Fruit fly (Drosophila melanogaster) whole organism, pupa: ENCODE results near the gene siz.

Source experiments
- CG10348 ChIP-seq: fragments of 200-800 bp; sonication (Bioruptor generic); IDR thresholded peaks from 2 replicates; pipeline ENCODE4 v1.3.6; 2022; ENCODE audit warnings: missing biosample characterization, missing genetic modification characterization
- CG12605 ChIP-seq: fragments of 200-800 bp; sonication (Bioruptor generic); IDR thresholded peaks from 2 replicates; pipeline ENCODE4 v1.3.6; 2022; ENCODE audit warnings: missing biosample characterization, missing genetic modification characterization
- CG13204 ChIP-seq: fragments of 200-800 bp; sonication (Bioruptor generic); optimal IDR thresholded peaks from 2 replicates; lab custom pipeline; 2018; ENCODE audit warnings: missing biosample characterization, mild to moderate bottlenecking, missing genetic modification characterization, moderate library complexity
- CG14655 ChIP-seq: fragments of 200-800 bp; sonication (Bioruptor generic); optimal IDR thresholded peaks from 3 replicates; lab custom pipeline; 2017; ENCODE audit warnings: mild to moderate bottlenecking, missing biosample characterization, missing genetic modification reagents, missing genetic modification characterization
- CG15710 ChIP-seq: fragments of 200-800 bp; sonication (Bioruptor generic); optimal IDR thresholded peaks from 2 replicates; lab custom pipeline; 2018; ENCODE audit warnings: missing biosample characterization, mild to moderate bottlenecking, missing genetic modification characterization, moderate library complexity
- CG17806 ChIP-seq: fragments of 200-800 bp; sonication (Bioruptor generic); optimal IDR thresholded peaks from 2 replicates; lab custom pipeline; 2018; ENCODE audit warnings: missing biosample characterization, mild to moderate bottlenecking, missing genetic modification characterization, moderate library complexity
- CG34367 ChIP-seq: fragments of 200-800 bp; sonication (Bioruptor generic); optimal IDR thresholded peaks from 2 replicates; lab custom pipeline; 2018; ENCODE audit warnings: missing biosample characterization, mild to moderate bottlenecking, missing genetic modification characterization
- CG8159 ChIP-seq: fragments of 200-800 bp; sonication (Bioruptor generic); optimal IDR thresholded peaks from 3 replicates; lab custom pipeline; 2018; ENCODE audit warnings: missing biosample characterization, mild to moderate bottlenecking, missing genetic modification characterization, moderate library complexity
- CG8301 ChIP-seq: fragments of 200-800 bp; sonication (Bioruptor generic); optimal IDR thresholded peaks from 2 replicates; lab custom pipeline; 2018; ENCODE audit warnings: missing biosample characterization, mild to moderate bottlenecking, missing genetic modification characterization
- D1 ChIP-seq: fragments of 200-800 bp; sonication (Bioruptor generic); optimal IDR thresholded peaks from 2 replicates; lab custom pipeline; 2018; ENCODE audit warnings: missing biosample characterization, mild to moderate bottlenecking, missing genetic modification characterization, moderate library complexity
- EcR ChIP-seq: fragments of 200-800 bp; sonication (Bioruptor generic); optimal IDR thresholded peaks from 3 replicates; lab custom pipeline; 2019; ENCODE audit warnings: missing biosample characterization, missing genetic modification characterization, mild to moderate bottlenecking, moderate library complexity, missing genetic modification reagents
- Ets98B ChIP-seq: fragments of 200-800 bp; sonication (Bioruptor generic); IDR thresholded peaks from 2 replicates; pipeline ENCODE4 v1.3.6; 2022; ENCODE audit warnings: missing biosample characterization, missing genetic modification characterization
- Pif1A ChIP-seq: fragments of 200-800 bp; sonication (Bioruptor generic); optimal IDR thresholded peaks from 3 replicates; lab custom pipeline; 2016; ENCODE audit warnings: missing biosample characterization, missing genetic modification characterization
- Pif1B ChIP-seq: fragments of 200-800 bp; sonication (Bioruptor generic); optimal IDR thresholded peaks from 3 replicates; lab custom pipeline; 2016; ENCODE audit warnings: missing biosample characterization, missing genetic modification characterization

DNA sequence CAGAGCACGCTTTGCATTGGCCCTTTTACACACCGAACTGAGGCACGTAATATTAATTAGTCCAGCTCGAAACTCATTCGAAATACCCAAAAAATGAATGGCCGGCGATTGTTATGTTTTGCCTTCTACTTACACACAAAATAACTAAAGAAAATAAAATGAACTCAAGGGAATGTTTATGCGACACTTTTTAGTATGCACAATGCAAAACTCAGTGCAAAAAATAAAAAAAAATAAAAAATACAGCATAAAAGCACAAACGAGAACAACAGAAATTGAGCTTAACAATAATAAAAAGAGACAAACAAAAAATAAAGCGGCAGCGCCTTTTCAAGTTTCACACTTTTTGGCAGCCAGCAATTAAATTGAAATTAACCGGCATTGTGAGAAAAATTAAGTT lies 63.1 kb downstream of the siz start:
- TF ChIP-seq Pif1B (GFP tag; lab: Kevin White, UChicago) (no peak), CG34367 (tag; lab: Kevin White, UChicago) (no peak), CG15710 (tag; lab: Kevin White, UChicago) (no peak), CG12605 (no peak), Pif1A (no peak), Ets98B (GFP tag; lab: Robert Waterston, UW) (no peak), D1 (tag; lab: Kevin White, UChicago) (no peak), CG8159 (tag; lab: Kevin White, UChicago) (no peak), CG10348 (no peak), EcR (GFP tag; lab: Kevin White, UChicago) (no peak), CG17806 (tag; lab: Kevin White, UChicago) (no peak), CG8301 (no peak), CG14655 (GFP tag; lab: Kevin White, UChicago) (no peak), CG13204 (no peak)
